Worm (Caenorhabditis elegans) whole organism, L3 larva: ENCODE data around the gene fkh-3.
A peak's percentile ranks its signal among the peaks of the same experiment; 100 is the strongest.
"Not testable (repeated sequence)": the region's sequence is repeated elsewhere in the genome, so short reads cannot be mapped to it uniquely, and the experiment has no call there.

ENCODE experiments used
- ZK546.5 ChIP-seq: sonication (generic microtip); optimal IDR thresholded peaks from 2 replicates; lab custom pipeline; 2017; ENCODE audit warnings: missing biosample characterization, missing genetic modification characterization
- ama-1 ChIP-seq: fragments of 150-350 bp; optimal IDR thresholded peaks from 2 replicates; lab custom pipeline; 2018
- ceh-82 ChIP-seq: fragments of 150-350 bp; optimal IDR thresholded peaks from 2 replicates; lab custom pipeline; 2014; ENCODE audit warnings: missing biosample characterization, missing genetic modification characterization
- ceh-9 ChIP-seq: sonication (generic microtip); optimal IDR thresholded peaks from 2 replicates; lab custom pipeline; 2018; ENCODE audit warnings: missing biosample characterization, missing genetic modification characterization
- daf-12 ChIP-seq: fragments of 150-350 bp; optimal IDR thresholded peaks from 2 replicates; lab custom pipeline; 2014; ENCODE audit warnings: missing biosample characterization, missing genetic modification reagents, missing genetic modification characterization
- egl-27 ChIP-seq: sonication (generic microtip); optimal IDR thresholded peaks from 4 replicates; lab custom pipeline; 2017; ENCODE audit warnings: missing biosample characterization, missing genetic modification reagents, missing genetic modification characterization
- egl-5 ChIP-seq: fragments of 150-350 bp; optimal IDR thresholded peaks from 2 replicates; lab custom pipeline; 2017; ENCODE audit warnings: missing biosample characterization, missing genetic modification reagents, missing genetic modification characterization, inconsistent platforms
- elt-1 ChIP-seq: fragments of 150-350 bp; optimal IDR thresholded peaks from 2 replicates; lab custom pipeline; 2014; ENCODE audit warnings: missing biosample characterization, missing genetic modification characterization
- elt-2 ChIP-seq: sonication (generic microtip); optimal IDR thresholded peaks from 2 replicates; lab custom pipeline; 2016; ENCODE audit warnings: missing genetic modification reagents, mild to moderate bottlenecking, missing genetic modification characterization, missing compliant biosample characterization
- elt-3 ChIP-seq, 3 experiments: fragments of 150-350 bp in 1 of 3; sonication (generic microtip) in 2 of 3; optimal IDR thresholded peaks; 2 replicates in 2 of 3; 4 replicates in 1 of 3; lab custom pipeline; 2014 to 2017; ENCODE audit warnings: missing biosample characterization in 3 of 3, missing genetic modification characterization in 3 of 3
- eor-1 ChIP-seq, 2 experiments: fragments of 150-350 bp; optimal IDR thresholded peaks; 2 replicates each; lab custom pipeline; 2014 to 2018; ENCODE audit warnings: missing biosample characterization in 2 of 2, missing genetic modification characterization in 2 of 2
- fkh-10 ChIP-seq: sonication (generic microtip); optimal IDR thresholded peaks from 2 replicates; lab custom pipeline; 2017; ENCODE audit warnings: missing biosample characterization, missing genetic modification reagents, missing genetic modification characterization
- fos-1 ChIP-seq: fragments of 150-350 bp; optimal IDR thresholded peaks from 2 replicates; lab custom pipeline; 2014; ENCODE audit warnings: missing biosample characterization, missing genetic modification characterization
- lin-39 ChIP-seq: fragments of 150-350 bp; optimal IDR thresholded peaks from 2 replicates; lab custom pipeline; 2018; ENCODE audit warnings: missing biosample characterization, missing genetic modification reagents, missing genetic modification characterization
- mdl-1 ChIP-seq: fragments of 150-350 bp; optimal IDR thresholded peaks from 2 replicates; lab custom pipeline; 2014; ENCODE audit warnings: missing biosample characterization, missing genetic modification characterization
- mml-1 ChIP-seq: fragments of 150-350 bp; sonication (generic microtip); optimal IDR thresholded peaks from 3 replicates; lab custom pipeline; 2014; ENCODE audit warnings: missing biosample characterization, missing genetic modification characterization
- nfya-1 ChIP-seq: sonication (generic microtip); optimal IDR thresholded peaks from 2 replicates; lab custom pipeline; 2017; ENCODE audit warnings: missing genetic modification characterization, mild to moderate bottlenecking, missing compliant biosample characterization, antibody characterized with exemption, moderate library complexity; ENCODE audit not compliant: insufficient read depth
- nhr-11 ChIP-seq: fragments of 150-350 bp; optimal IDR thresholded peaks from 2 replicates; lab custom pipeline; 2014; ENCODE audit warnings: missing biosample characterization, missing genetic modification characterization
- nhr-12 ChIP-seq: fragments of 150-350 bp; optimal IDR thresholded peaks from 2 replicates; lab custom pipeline; 2014; ENCODE audit warnings: missing biosample characterization, missing genetic modification characterization
- nhr-23 ChIP-seq: fragments of 150-350 bp; optimal IDR thresholded peaks from 2 replicates; lab custom pipeline; 2014; ENCODE audit warnings: missing biosample characterization, missing genetic modification reagents, missing genetic modification characterization
- nhr-25 ChIP-seq: sonication (generic microtip); optimal IDR thresholded peaks from 2 replicates; lab custom pipeline; 2017; ENCODE audit warnings: missing biosample characterization, missing genetic modification characterization
- nhr-43 ChIP-seq: sonication (generic microtip); optimal IDR thresholded peaks from 2 replicates; lab custom pipeline; 2016; ENCODE audit warnings: mild to moderate bottlenecking, missing genetic modification characterization, missing compliant biosample characterization; ENCODE audit not compliant: poor library complexity, severe bottlenecking
- nhr-67 ChIP-seq: fragments of 150-350 bp; optimal IDR thresholded peaks from 2 replicates; lab custom pipeline; 2014; ENCODE audit warnings: missing biosample characterization, missing genetic modification characterization
- nhr-76 ChIP-seq: fragments of 150-350 bp; sonication (generic microtip); optimal IDR thresholded peaks from 5 replicates; lab custom pipeline; 2014; ENCODE audit warnings: missing biosample characterization, missing genetic modification characterization
- nhr-77 ChIP-seq: fragments of 150-350 bp; optimal IDR thresholded peaks from 2 replicates; lab custom pipeline; 2014; ENCODE audit warnings: missing biosample characterization, missing genetic modification characterization
- pha-4 ChIP-seq: fragments of 150-350 bp; optimal IDR thresholded peaks from 2 replicates; lab custom pipeline; 2014; ENCODE audit warnings: missing biosample characterization, missing genetic modification reagents, missing genetic modification characterization
- pqm-1 ChIP-seq: fragments of 150-350 bp; optimal IDR thresholded peaks from 2 replicates; lab custom pipeline; 2017; ENCODE audit warnings: missing biosample characterization, missing genetic modification characterization, inconsistent platforms
- sea-2 ChIP-seq: fragments of 150-350 bp; sonication (generic microtip); optimal IDR thresholded peaks from 4 replicates; lab custom pipeline; 2014; ENCODE audit warnings: missing biosample characterization, missing genetic modification reagents, missing genetic modification characterization
- unc-39 ChIP-seq: sonication (generic microtip); optimal IDR thresholded peaks from 4 replicates; lab custom pipeline; 2017; ENCODE audit warnings: missing biosample characterization, missing genetic modification characterization
- unc-62 ChIP-seq: fragments of 150-350 bp; sonication (generic microtip); optimal IDR thresholded peaks from 4 replicates; lab custom pipeline; 2014; ENCODE audit warnings: missing biosample characterization, missing genetic modification reagents, missing genetic modification characterization
- zag-1 ChIP-seq: fragments of 150-350 bp; optimal IDR thresholded peaks from 2 replicates; lab custom pipeline; 2014; ENCODE audit warnings: missing biosample characterization, missing genetic modification characterization
- ztf-11 ChIP-seq: fragments of 150-350 bp; optimal IDR thresholded peaks from 2 replicates; lab custom pipeline; 2014; ENCODE audit warnings: missing biosample characterization, missing genetic modification characterization

fkh-3 gene

DNA sequence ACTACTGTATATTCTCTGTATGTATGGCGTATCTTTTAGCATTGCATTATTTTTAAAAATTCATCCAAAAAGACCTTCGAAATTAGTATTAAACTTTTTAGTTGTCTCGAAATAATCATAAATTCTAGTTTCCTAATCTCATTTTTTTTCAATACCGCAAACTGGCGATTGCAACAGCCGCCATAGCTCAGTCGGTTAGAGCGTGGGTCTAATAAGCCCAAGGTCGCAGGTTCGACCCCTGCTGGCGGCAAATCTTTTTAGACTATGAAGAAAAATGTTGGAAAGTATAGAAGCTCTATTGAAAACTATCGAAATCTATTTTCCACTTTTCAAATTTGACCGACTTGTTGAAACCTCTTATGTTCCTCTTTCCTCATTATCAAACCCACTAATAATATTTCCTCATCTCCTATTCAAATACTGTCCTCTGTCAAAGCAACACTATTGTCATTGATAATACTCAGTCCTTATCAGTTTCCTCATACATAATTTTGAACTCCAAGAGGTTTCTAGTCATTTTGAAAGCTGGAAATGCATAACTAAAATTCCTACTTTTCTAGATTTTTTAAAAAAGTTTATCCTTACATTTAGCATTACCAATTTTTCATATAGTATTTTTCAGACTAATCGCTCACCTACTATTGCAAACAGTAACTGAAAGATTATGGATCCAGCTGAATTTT lies 12.7 kb upstream of the fkh-3 start, which contains the start of gene jmjd-3.3:
Gene jmjd-3.3, plus strand, starts transcription at position 633 of the 683 bp plus-strand sequence.
- no peak for TF ChIP-seq lin-39

ce11 chrX:13435116-13435515 lies 11.9 kb upstream of the fkh-3 start:
- TF ChIP-seq nhr-67 (tag; lab: Kevin White, UChicago): no peak
- TF ChIP-seq mdl-1 (tag; lab: Kevin White, UChicago): no peak
- TF ChIP-seq ztf-11: no peak
- TF ChIP-seq ceh-82: no peak
- no peak for TF ChIP-seq fkh-10
- TF ChIP-seq ama-1 (lab: Kevin White, UChicago): no peak

- not testable (repeated sequence) for TF ChIP-seq mml-1 (tag; lab: Kevin White, UChicago); nhr-77; nhr-67 (tag; lab: Kevin White, UChicago)
- TF ChIP-seq, all 47 proteins: peak for 0; not testable (repeated sequence) for 47
Observed at ce11 chrX:13431388-13431787, 8.1 kb upstream of the fkh-3 start, which contains the start of gene C29F7.10. TSS of gene C29F7.10 (minus strand) at chrX:13431488.

ce11 chrX:13428755-13429154 lies 5.5 kb upstream of the fkh-3 start, which contains the start of gene fkh-4:
TSS of gene fkh-4 (minus strand) at chrX:13428855.
- not testable (repeated sequence) for TF ChIP-seq daf-12; zag-1 (tag; lab: Kevin White, UChicago); sea-2

DNA sequence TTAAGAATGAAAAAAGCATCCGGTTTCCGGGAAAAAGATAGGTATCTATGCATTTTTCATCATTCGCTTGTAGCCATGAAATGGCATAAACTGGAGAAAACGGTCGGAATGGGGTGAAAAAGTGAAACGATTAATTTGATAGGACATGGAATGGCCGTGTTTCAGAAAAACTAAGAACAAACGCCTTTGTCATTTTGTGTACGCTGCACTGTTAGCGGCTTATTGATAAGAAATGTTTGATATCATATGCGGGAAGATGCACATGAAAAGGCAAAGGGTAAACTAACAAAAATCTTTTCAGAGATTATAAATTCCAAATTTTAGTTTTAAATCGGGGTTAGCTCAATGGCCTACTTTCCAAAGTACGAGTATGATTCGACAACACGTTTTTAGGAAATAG lies 2.2 kb downstream of the fkh-3 start:
- TF ChIP-seq pqm-1 (tag; lab: Kevin White, UChicago) (peak; percentile 33), ZK546.5 (no peak), eor-1 (tag; optimal IDR thresholded peaks at IDR 0.05; lab: Kevin White, UChicago) (no peak), elt-2 (tag; lab: Kevin White, UChicago) (peak; percentile 81), lin-39 (no peak), elt-1 (tag; lab: Kevin White, UChicago) (no peak), nfya-1 (no peak), pha-4 (no peak)

DNA sequence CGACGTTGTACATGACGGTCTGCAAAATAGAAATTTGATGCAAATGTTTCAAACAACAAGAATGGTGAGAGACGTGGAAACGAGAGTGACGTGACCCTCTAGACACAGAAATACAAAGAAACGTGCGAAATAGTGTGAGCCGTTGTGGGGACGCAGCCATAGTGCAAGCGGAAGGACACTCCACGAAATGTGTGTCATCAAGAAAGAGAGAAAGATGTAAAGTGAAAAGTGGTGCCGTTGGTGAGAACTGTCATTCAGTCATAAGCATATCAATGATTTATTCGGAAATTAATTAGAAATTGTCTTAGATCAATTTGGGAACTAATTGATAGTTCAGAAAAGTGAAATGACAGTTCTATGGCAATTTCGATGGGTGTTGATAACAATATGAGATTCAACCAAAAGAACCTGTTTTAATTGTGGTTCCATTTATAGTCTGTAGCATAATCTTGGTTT lies 3.3 kb downstream of the fkh-3 start, which contains the start of gene C29F7.3:
Gene C29F7.3, minus strand, starts transcription at position 51 of the 456 bp plus-strand sequence.
- TF ChIP-seq unc-62 (peak; percentile 1), nhr-25 (peak; percentile 72), nfya-1 (peak; percentile 33), nhr-43 (tag; lab: Kevin White, UChicago) (peak; percentile 47), egl-5 (tag; lab: Kevin White, UChicago) (no peak), elt-2 (tag; lab: Kevin White, UChicago) (peak; percentile 43), nhr-23 (tag; lab: Kevin White, UChicago) (peak; percentile 9), elt-3 (tag; optimal IDR thresholded peaks at IDR 0.05; lab: Kevin White, UChicago) (peak in 1 of 3 experiments; percentile 7), nhr-67 (tag; lab: Kevin White, UChicago) (no peak), lin-39 (peak; percentile 26), nhr-11 (tag; lab: Kevin White, UChicago) (no peak), zag-1 (tag; lab: Kevin White, UChicago) (no peak), nhr-77 (no peak), egl-27 (tag; lab: Kevin White, UChicago) (no peak), ceh-9 (no peak)

DNA sequence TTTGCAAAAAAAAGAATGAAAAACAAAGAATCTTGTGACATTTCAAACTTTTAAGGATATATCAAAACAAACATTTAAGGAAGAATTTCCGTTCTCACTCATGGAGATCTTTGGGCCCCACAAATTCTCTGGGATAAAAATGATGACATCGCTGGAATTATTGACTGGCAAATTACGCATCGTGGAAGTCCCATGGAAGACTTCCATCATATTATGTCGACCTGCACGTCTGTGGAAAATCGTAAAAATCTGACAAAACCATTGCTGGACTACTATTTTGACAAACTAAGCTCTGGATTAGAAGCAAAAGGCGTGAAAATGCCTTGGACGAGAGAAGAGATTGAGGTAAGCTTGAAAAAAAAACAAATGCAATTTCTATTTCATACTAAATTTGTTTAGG lies 5.8 kb downstream of the fkh-3 start:
- TF ChIP-seq lin-39 (no peak), nhr-76 (no peak), ZK546.5 (no peak), fos-1 (tag; lab: Kevin White, UChicago) (no peak), nhr-12 (tag; lab: Kevin White, UChicago) (no peak), ceh-82 (no peak), unc-39 (tag; lab: Kevin White, UChicago) (no peak), nfya-1 (no peak), nhr-25 (no peak), fkh-10 (no peak)
